Worm (Caenorhabditis elegans): ENCODE measurements around the gene Y27F2A.8.
"Not testable (repeated sequence)": the region's sequence is repeated elsewhere in the genome, so short reads cannot be mapped to it uniquely, and the experiment has no call there.

Gene Y27F2A.8

ce11 chrII:3198998-3199397 lies 15.4 kb downstream of the Y27F2A.8 start, which contains the start of gene sri-51:
Gene sri-51 (minus strand): TSS chrII:3199098.
- TF ChIP-seq che-1 (tag; optimal IDR thresholded peaks at IDR 0.05) (no peak), T23F11.4 (GFP tag; optimal IDR thresholded peaks at IDR 0.05) (no peak), ceh-2 (tag; optimal IDR thresholded peaks at IDR 0.05) (no peak)

- not testable (repeated sequence) for TF ChIP-seq rnt-1, dve-1, ceh-9 (tag; optimal IDR thresholded peaks at IDR 0.05)
Observed at ce11 chrII:3201242-3201641, 17.7 kb downstream of the Y27F2A.8 start, which contains the start of gene sri-48. Gene sri-48 (minus strand): TSS chrII:3201342.

DNA sequence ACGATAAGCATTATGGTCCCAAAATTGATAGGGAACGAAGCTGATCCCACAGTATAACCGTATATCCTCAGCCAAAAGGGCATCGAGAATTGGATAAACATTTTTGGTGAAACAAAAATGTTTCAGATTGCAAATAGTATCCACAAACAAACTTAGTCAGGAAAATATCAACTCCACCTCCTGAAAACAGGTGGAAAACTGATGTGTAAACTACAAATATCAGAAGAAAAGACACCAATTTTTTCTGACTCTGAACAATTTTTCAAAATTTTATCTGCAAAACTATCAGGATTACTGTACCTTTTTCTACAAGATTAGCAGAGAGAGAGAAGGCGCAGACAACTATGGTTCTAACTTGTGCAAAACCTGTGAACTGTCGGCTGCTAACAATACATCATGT lies 18.9 kb downstream of the Y27F2A.8 start, which contains the start of gene sri-53:
Gene sri-53, minus strand, starts transcription at position 101 of the 400 bp plus-strand sequence.
- TF ChIP-seq ceh-6 (GFP tag; optimal IDR thresholded peaks at IDR 0.05) (no peak), rnt-1 (tag; optimal IDR thresholded peaks at IDR 0.05) (no peak), hlh-13 (GFP tag; optimal IDR thresholded peaks at IDR 0.05) (no peak), C38D4.7 (GFP tag; optimal IDR thresholded peaks at IDR 0.05) (no peak), tbx-7 (tag; optimal IDR thresholded peaks at IDR 0.05) (no peak), ceh-24 (tag; optimal IDR thresholded peaks at IDR 0.05) (no peak), lin-11 (tag; optimal IDR thresholded peaks at IDR 0.05) (no peak), fax-1 (tag; optimal IDR thresholded peaks at IDR 0.05) (no peak), ceh-9 (tag; optimal IDR thresholded peaks at IDR 0.05) (no peak), nfya-1 (tag; optimal IDR thresholded peaks at IDR 0.05) (no peak), unc-42 (tag; optimal IDR thresholded peaks at IDR 0.05) (no peak)

DNA sequence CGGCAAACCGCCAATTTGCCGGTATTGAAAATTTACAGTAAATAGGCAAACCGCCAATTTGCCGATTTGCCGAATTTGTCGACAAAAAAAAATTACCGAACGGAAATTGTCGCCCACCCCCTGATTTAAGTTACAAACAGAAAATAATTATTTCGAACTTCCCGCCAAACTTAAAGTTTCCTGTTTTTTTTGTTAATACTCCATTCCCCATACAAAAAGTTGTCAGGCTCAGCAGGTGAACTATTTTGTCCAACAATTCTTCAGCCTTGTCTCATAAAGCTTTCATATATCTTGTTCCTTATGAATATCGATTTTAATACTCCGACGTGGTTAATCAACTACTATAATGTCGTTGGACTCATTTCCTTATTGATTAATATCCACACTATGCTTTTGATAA lies 19.8 kb downstream of the Y27F2A.8 start, which contains the start of gene sri-50:
Gene sri-50, plus strand, starts transcription at position 301 of the 400 bp plus-strand sequence.
- TF ChIP-seq hlh-6 (tag; optimal IDR thresholded peaks at IDR 0.05) (no peak), ceh-45 (GFP tag; IDR thresholded peaks at IDR 0.05) (no peak), nhr-232 (tag; optimal IDR thresholded peaks at IDR 0.05) (no peak), ceh-9 (tag; optimal IDR thresholded peaks at IDR 0.05) (no peak), pros-1 (tag; optimal IDR thresholded peaks at IDR 0.05) (no peak), hlh-30 (tag; optimal IDR thresholded peaks at IDR 0.05; ENCODE audit: insufficient read depth) (no peak), hlh-13 (GFP tag; optimal IDR thresholded peaks at IDR 0.05) (no peak), ceh-48 (tag; optimal IDR thresholded peaks at IDR 0.05) (no peak), mec-3 (tag; optimal IDR thresholded peaks at IDR 0.05; ENCODE audit: borderline replicate concordance) (no peak), npax-4 (tag; optimal IDR thresholded peaks at IDR 0.05) (no peak), lin-11 (tag; optimal IDR thresholded peaks at IDR 0.05) (no peak), eyg-1 (tag; optimal IDR thresholded peaks at IDR 0.05) (no peak), ceh-31 (tag; optimal IDR thresholded peaks at IDR 0.05) (no peak), nfya-1 (tag; optimal IDR thresholded peaks at IDR 0.05) (no peak), pag-3 (tag; optimal IDR thresholded peaks at IDR 0.05; ENCODE audit: borderline replicate concordance) (no peak), T23F11.4 (GFP tag; optimal IDR thresholded peaks at IDR 0.05) (no peak), syd-9 (tag; optimal IDR thresholded peaks at IDR 0.05) (no peak), zip-5 (tag; optimal IDR thresholded peaks at IDR 0.05) (no peak), odd-2 (tag; optimal IDR thresholded peaks at IDR 0.05) (no peak), ceh-19 (GFP tag; optimal IDR thresholded peaks at IDR 0.05) (no peak)

ce11 chrII:3206423-3206989 lies 22.9 kb downstream of the Y27F2A.8 start, which contains the start of the genes ZC239.20 and ZC239.21:
Gene ZC239.20 (minus strand): TSS chrII:3206523.
Gene ZC239.21 (plus strand): TSS chrII:3206939.
- TF ChIP-seq K02D7.2 (tag; optimal IDR thresholded peaks at IDR 0.05) (no peak), ceh-14 (tag; optimal IDR thresholded peaks at IDR 0.05) (no peak), nfya-1 (tag; optimal IDR thresholded peaks at IDR 0.05) (no peak), K09A11.1 (tag; optimal IDR thresholded peaks at IDR 0.05; ENCODE audit: insufficient read depth) (no peak), ceh-6 (GFP tag; optimal IDR thresholded peaks at IDR 0.05) (no peak), gmeb-2 (tag; optimal IDR thresholded peaks at IDR 0.05) (no peak), hlh-30 (tag; optimal IDR thresholded peaks at IDR 0.05; ENCODE audit: insufficient read depth) (no peak), pat-9 (tag; optimal IDR thresholded peaks at IDR 0.05) (no peak), ceh-45 (GFP tag; IDR thresholded peaks at IDR 0.05) (no peak), che-1 (tag; optimal IDR thresholded peaks at IDR 0.05) (no peak), ceh-22 (tag; optimal IDR thresholded peaks at IDR 0.05) (no peak)

All from whole organism, late embryonic.